Fruit fly (Drosophila melanogaster) whole organism, wandering third instar larva: ENCODE measurements around the gene Dnz1.

ENCODE experiments used
- Hr78 ChIP-seq: fragments of >200 bp; optimal IDR thresholded peaks from 2 replicates; lab custom pipeline; 2017; ENCODE audit warnings: missing biosample characterization, missing genetic modification characterization
- Hr83 ChIP-seq: fragments of 200-300 bp; sonication (Bioruptor generic); optimal IDR thresholded peaks from 2 replicates; lab custom pipeline; 2016; ENCODE audit warnings: missing biosample characterization, mild to moderate bottlenecking, missing genetic modification characterization, moderate library complexity; ENCODE audit not compliant: poor library complexity, severe bottlenecking
- Rel ChIP-seq, 2 experiments: fragments of 200-800 bp; sonication (Bioruptor generic) in 1 of 2; optimal IDR thresholded peaks; 2 replicates in 1 of 2; 3 replicates in 1 of 2; lab custom pipeline; 2016 to 2019; ENCODE audit warnings: mild to moderate bottlenecking in 2 of 2, missing biosample characterization in 2 of 2, missing genetic modification characterization in 2 of 2, moderate library complexity in 1 of 2
- tai ChIP-seq: sonication (Bioruptor generic); optimal IDR thresholded peaks from 2 replicates; lab custom pipeline; 2016; ENCODE audit warnings: missing biosample characterization, missing genetic modification characterization

dm6 chr2L:10837491-10837890, 19.0 kb downstream of the Dnz1 start, which contains the start of gene Nos:
- TF ChIP-seq Hr83 (no peak), tai (GFP tag; lab: Kevin White, UChicago) (no peak), Hr78 (GFP tag; lab: Kevin White, UChicago) (no peak), Rel (GFP tag; optimal IDR thresholded peaks at IDR 0.05; lab: Kevin White, UChicago) (no peak), Rel (tag; optimal IDR thresholded peaks at IDR 0.05; lab: Kevin White, UChicago) (no peak)
